Worm (Caenorhabditis elegans): ENCODE data around the gene mbl-1.

mbl-1 gene

ce11 chrX:17002149-17002548 lies 23.7 kb downstream of the mbl-1 start:
- TF ChIP-seq nhr-71 (tag; optimal IDR thresholded peaks at IDR 0.05): peak; percentile 32
- peak; percentile 58 for TF ChIP-seq lin-14 (GFP tag; optimal IDR thresholded peaks at IDR 0.05)
- peak in 1 of 3 experiments; percentile 19 for TF ChIP-seq ceh-82 (tag; optimal IDR thresholded peaks at IDR 0.05)
- peak in 1 of 2 experiments; percentile 35 for TF ChIP-seq lsy-2 (tag; optimal IDR thresholded peaks at IDR 0.05)
- TF ChIP-seq xbp-1 (tag; optimal IDR thresholded peaks at IDR 0.05): peak; percentile 44
- no peak for TF ChIP-seq C16A3.4 (tag; optimal IDR thresholded peaks at IDR 0.05)

ce11 chrX:17003473-17004123 lies 25.2 kb downstream of the mbl-1 start:
- TF ChIP-seq dsc-1 (tag; optimal IDR thresholded peaks at IDR 0.05) (no peak), Y116A8C.19 (tag; optimal IDR thresholded peaks at IDR 0.05; ENCODE audit: borderline replicate concordance) (no peak), ceh-82 (tag; optimal IDR thresholded peaks at IDR 0.05) (no peak), elt-3 (tag; optimal IDR thresholded peaks at IDR 0.05) (no peak), blmp-1 (tag; optimal IDR thresholded peaks at IDR 0.05) (no peak), C04F5.9 (tag; optimal IDR thresholded peaks at IDR 0.05) (no peak), lin-35 (GFP tag; optimal IDR thresholded peaks at IDR 0.05) (no peak), nhr-90 (tag; optimal IDR thresholded peaks at IDR 0.05; ENCODE audit: poor library complexity) (no peak), nhr-71 (tag; optimal IDR thresholded peaks at IDR 0.05) (peak; percentile 20), nhr-28 (tag; optimal IDR thresholded peaks at IDR 0.05) (no peak), tbx-2 (tag; optimal IDR thresholded peaks at IDR 0.05) (peak; percentile 62), fkh-10 (GFP tag; optimal IDR thresholded peaks at IDR 0.05) (no peak), nhr-47 (tag; optimal IDR thresholded peaks at IDR 0.05) (peak; percentile 12), xbp-1 (tag; optimal IDR thresholded peaks at IDR 0.05) (no peak), hlh-4 (tag; optimal IDR thresholded peaks at IDR 0.05) (no peak), efl-1 (optimal IDR thresholded peaks at IDR 0.05) (no peak), efl-1 (GFP tag; optimal IDR thresholded peaks at IDR 0.05 in 1 of 2) (no peak), efl-3 (GFP tag; optimal IDR thresholded peaks at IDR 0.05) (no peak), mab-9 (GFP tag; IDR thresholded peaks at IDR 0.05) (peak; percentile 53), C34B4.2 (tag; optimal IDR thresholded peaks at IDR 0.05) (no peak), aly-2 (tag; optimal IDR thresholded peaks at IDR 0.05) (no peak), ama-1 (optimal IDR thresholded peaks at IDR 0.05) (no peak), nhr-76 (tag; optimal IDR thresholded peaks at IDR 0.05) (no peak), hpl-2 (GFP tag; optimal IDR thresholded peaks at IDR 0.05) (no peak), ceh-88 (GFP tag; IDR thresholded peaks at IDR 0.05) (no peak), grh-1 (GFP tag; IDR thresholded peaks at IDR 0.05) (no peak), fkh-4 (tag; optimal IDR thresholded peaks at IDR 0.05; ENCODE audit: borderline replicate concordance) (no peak), unc-62 (GFP tag; optimal IDR thresholded peaks at IDR 0.05) (no peak), skn-1 (tag; optimal IDR thresholded peaks at IDR 0.05) (no peak), ztf-4 (tag; optimal IDR thresholded peaks at IDR 0.05) (no peak), ces-1 (GFP tag; optimal IDR thresholded peaks at IDR 0.05) (no peak), dpl-1 (GFP tag; optimal IDR thresholded peaks at IDR 0.05) (no peak), vab-15 (tag; optimal IDR thresholded peaks at IDR 0.05) (no peak), lsy-2 (tag; optimal IDR thresholded peaks at IDR 0.05) (peak in 1 of 2 experiments; percentile 15), nhr-19 (GFP tag; conservative IDR thresholded peaks at IDR 0.05) (no peak), fos-1 (tag; optimal IDR thresholded peaks at IDR 0.05) (no peak), pag-3 (tag; optimal IDR thresholded peaks at IDR 0.05; ENCODE audit: borderline replicate concordance, insufficient read depth) (no peak), lin-15B (tag; optimal IDR thresholded peaks at IDR 0.05) (no peak), snu-23 (GFP tag; optimal IDR thresholded peaks at IDR 0.05) (no peak), lin-14 (GFP tag; optimal IDR thresholded peaks at IDR 0.05) (peak; percentile 82)
